Fruit fly (Drosophila melanogaster): ENCODE results near the gene TM9SF3.

Gene TM9SF3

DNA sequence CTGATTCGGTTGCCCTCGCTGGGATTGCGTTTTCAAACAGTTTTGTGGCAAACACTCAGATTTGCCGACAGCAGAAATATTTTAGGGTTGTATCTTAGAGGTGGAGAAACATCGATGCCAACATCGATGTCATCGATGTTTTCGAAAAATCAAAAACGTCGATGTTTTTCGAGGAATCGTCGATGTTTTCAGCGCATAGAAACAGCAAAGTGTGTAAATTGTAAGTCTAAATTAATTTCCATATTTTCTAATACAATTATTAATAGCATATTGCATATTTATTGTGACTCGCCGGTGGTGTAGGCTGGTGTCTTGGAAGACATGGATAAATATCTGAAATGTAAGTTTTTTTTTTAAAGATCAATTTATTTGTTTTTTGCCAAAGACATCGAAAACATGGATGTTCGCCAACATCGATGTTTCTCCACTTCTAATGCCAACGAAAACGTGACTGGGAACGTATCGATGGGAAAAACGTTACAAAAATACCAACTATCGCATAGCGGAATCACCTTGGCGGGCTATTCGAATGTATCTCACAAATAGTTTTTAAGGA, at the start of gene TM9SF3:
TM9SF3 (minus strand) TSS at position 120 of the 556 bp plus-strand sequence.
- TF ChIP-seq CG8301 (tag; optimal IDR thresholded peaks at IDR 0.05) (no peak), CG9948 (tag; optimal IDR thresholded peaks at IDR 0.05) (no peak), CG13204 (GFP tag; optimal IDR thresholded peaks at IDR 0.05) (no peak), Pif1B (GFP tag; optimal IDR thresholded peaks at IDR 0.05) (no peak), gl (tag; optimal IDR thresholded peaks at IDR 0.05) (no peak), Pif1A (GFP tag; optimal IDR thresholded peaks at IDR 0.05) (no peak), D1 (tag; optimal IDR thresholded peaks at IDR 0.05) (no peak), CG17806 (tag; optimal IDR thresholded peaks at IDR 0.05) (no peak), CG34367 (tag; optimal IDR thresholded peaks at IDR 0.05) (no peak), CG8159 (tag; optimal IDR thresholded peaks at IDR 0.05) (no peak), Ets98B (GFP tag; IDR thresholded peaks at IDR 0.05) (no peak), Snoo (tag; optimal IDR thresholded peaks at IDR 0.05) (no peak), CG32121 (GFP tag; IDR thresholded peaks at IDR 0.05) (no peak), EcR (GFP tag; optimal IDR thresholded peaks at IDR 0.05) (no peak), fd96Ca (GFP tag; IDR thresholded peaks at IDR 0.05) (no peak), CG15710 (tag; optimal IDR thresholded peaks at IDR 0.05) (no peak), CG12605 (GFP tag; IDR thresholded peaks at IDR 0.05) (no peak), CG14655 (GFP tag; optimal IDR thresholded peaks at IDR 0.05) (no peak), CG4496 (GFP tag; IDR thresholded peaks at IDR 0.05) (no peak)

dm6 chr3L:5643733-5644132, 40.0 kb upstream of the TM9SF3 start:
- no peak for TF ChIP-seq CG34367 (tag; optimal IDR thresholded peaks at IDR 0.05)

- no peak for TF ChIP-seq D1 (tag; optimal IDR thresholded peaks at IDR 0.05)
Observed at dm6 chr3L:5642837-5643236, 39.1 kb upstream of the TM9SF3 start.

DNA sequence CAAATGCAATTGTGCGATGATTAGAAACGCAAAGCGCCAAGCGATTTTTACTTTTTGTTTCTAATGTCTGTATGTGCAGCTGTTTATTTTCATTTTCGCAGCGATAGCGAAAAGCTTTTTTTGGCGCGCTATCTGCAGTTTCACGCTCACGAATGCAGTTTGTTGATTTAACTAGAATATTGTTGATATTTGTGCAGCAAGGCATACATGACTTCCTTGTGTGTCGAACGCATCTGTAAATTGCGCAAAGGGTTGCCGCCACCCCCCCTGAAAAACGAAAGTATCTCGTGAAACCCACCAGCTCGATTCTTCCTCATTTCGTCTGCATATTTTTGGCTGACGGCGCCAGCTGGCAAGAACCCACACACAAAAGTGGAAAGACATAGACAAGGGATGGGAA, 37.8 kb upstream of the TM9SF3 start:
- no peak for TF ChIP-seq CG8301 (tag; optimal IDR thresholded peaks at IDR 0.05)
- no peak for TF ChIP-seq CG15710 (tag; optimal IDR thresholded peaks at IDR 0.05)
- TF ChIP-seq CG9948 (tag; optimal IDR thresholded peaks at IDR 0.05), result no peak
- TF ChIP-seq Pif1A (GFP tag; optimal IDR thresholded peaks at IDR 0.05), result no peak
- no peak for TF ChIP-seq fd96Ca (GFP tag; IDR thresholded peaks at IDR 0.05)
- TF ChIP-seq CG8159 (tag; optimal IDR thresholded peaks at IDR 0.05), result no peak

- TF ChIP-seq CG10348 (GFP tag; IDR thresholded peaks at IDR 0.05) (no peak), CG17806 (tag; optimal IDR thresholded peaks at IDR 0.05) (no peak)
Observed at dm6 chr3L:5641120-5641519, 37.3 kb upstream of the TM9SF3 start.

- TF ChIP-seq fd96Ca (GFP tag; IDR thresholded peaks at IDR 0.05) (no peak), Ets98B (GFP tag; IDR thresholded peaks at IDR 0.05) (no peak), EcR (GFP tag; optimal IDR thresholded peaks at IDR 0.05) (no peak), Pif1B (GFP tag; optimal IDR thresholded peaks at IDR 0.05) (no peak), CG34367 (tag; optimal IDR thresholded peaks at IDR 0.05) (no peak), CG8159 (tag; optimal IDR thresholded peaks at IDR 0.05) (no peak), CG15710 (tag; optimal IDR thresholded peaks at IDR 0.05) (no peak), CG8301 (tag; optimal IDR thresholded peaks at IDR 0.05) (no peak), CG4496 (GFP tag; IDR thresholded peaks at IDR 0.05) (no peak), Pif1A (GFP tag; optimal IDR thresholded peaks at IDR 0.05) (no peak), CG13204 (GFP tag; optimal IDR thresholded peaks at IDR 0.05) (no peak), CG12605 (GFP tag; IDR thresholded peaks at IDR 0.05) (no peak), rn (GFP tag; IDR thresholded peaks at IDR 0.05) (no peak), CG14655 (GFP tag; optimal IDR thresholded peaks at IDR 0.05) (no peak), CG17806 (tag; optimal IDR thresholded peaks at IDR 0.05) (no peak)
Observed at dm6 chr3L:5640689-5641088, 36.9 kb upstream of the TM9SF3 start.

DNA sequence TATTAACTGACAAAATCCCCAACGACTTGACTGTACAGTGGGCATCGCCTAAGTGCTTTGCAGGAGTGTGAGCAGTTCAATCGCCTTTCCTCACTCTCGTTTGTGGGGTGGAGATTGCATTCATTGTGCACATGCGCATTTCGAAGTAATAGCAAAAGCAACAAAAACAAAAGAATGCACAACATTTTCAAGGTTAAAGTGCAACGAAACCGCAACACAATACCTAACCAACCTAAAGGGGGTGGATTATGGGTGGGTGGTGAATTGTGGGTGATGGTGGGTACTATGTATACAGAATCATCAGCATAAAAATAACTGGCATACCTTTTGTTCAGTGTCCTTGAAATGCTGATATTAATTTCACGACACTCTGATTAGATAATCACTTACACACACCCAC, 35.7 kb upstream of the TM9SF3 start:
- TF ChIP-seq D1 (tag; optimal IDR thresholded peaks at IDR 0.05), result no peak
- peak; percentile 85 for TF ChIP-seq EcR (GFP tag; optimal IDR thresholded peaks at IDR 0.05)
- TF ChIP-seq Snoo (tag; optimal IDR thresholded peaks at IDR 0.05), result no peak
- TF ChIP-seq CG12605 (GFP tag; IDR thresholded peaks at IDR 0.05), result no peak
- no peak for TF ChIP-seq CG4496 (GFP tag; IDR thresholded peaks at IDR 0.05)

DNA sequence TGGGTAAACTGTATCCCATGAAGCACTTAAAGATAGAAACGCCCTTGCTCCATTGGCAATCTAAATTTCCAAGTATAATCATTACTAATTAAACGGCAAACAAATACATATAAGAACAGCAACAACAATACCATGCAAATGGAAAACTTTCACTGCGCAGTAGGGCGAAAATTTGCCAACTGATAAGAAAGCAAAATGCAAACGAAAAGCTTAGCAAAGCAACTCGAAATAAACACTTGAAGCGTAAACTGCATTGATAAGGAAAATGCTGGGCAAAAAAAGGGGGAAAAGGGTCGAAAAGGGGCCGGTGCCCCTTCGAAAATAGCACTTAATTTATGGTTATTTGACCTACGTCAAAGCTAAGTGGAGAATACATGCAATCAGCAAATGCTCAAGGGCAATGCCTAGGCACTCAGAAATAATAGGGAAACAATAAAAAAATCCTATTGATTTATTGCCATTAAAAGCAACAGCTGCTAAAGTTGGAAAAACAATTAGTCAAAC, 34.8 kb upstream of the TM9SF3 start:
- TF ChIP-seq CG12605 (GFP tag; IDR thresholded peaks at IDR 0.05), result no peak
- TF ChIP-seq gl (tag; optimal IDR thresholded peaks at IDR 0.05), result no peak
- TF ChIP-seq fd96Ca (GFP tag; IDR thresholded peaks at IDR 0.05), result no peak
- TF ChIP-seq CG15710 (tag; optimal IDR thresholded peaks at IDR 0.05), result no peak
- no peak for TF ChIP-seq CG14655 (GFP tag; optimal IDR thresholded peaks at IDR 0.05)
- TF ChIP-seq Ets98B (GFP tag; IDR thresholded peaks at IDR 0.05), result no peak
- no peak for TF ChIP-seq CG34367 (tag; optimal IDR thresholded peaks at IDR 0.05)
- no peak for TF ChIP-seq Pif1B (GFP tag; optimal IDR thresholded peaks at IDR 0.05)
- no peak for TF ChIP-seq CG4496 (GFP tag; IDR thresholded peaks at IDR 0.05)
- no peak for TF ChIP-seq Pif1A (GFP tag; optimal IDR thresholded peaks at IDR 0.05)
- no peak for TF ChIP-seq CG8159 (tag; optimal IDR thresholded peaks at IDR 0.05)
- TF ChIP-seq CG13204 (GFP tag; optimal IDR thresholded peaks at IDR 0.05), result no peak
- TF ChIP-seq CG8301 (tag; optimal IDR thresholded peaks at IDR 0.05), result no peak
- TF ChIP-seq Snoo (tag; optimal IDR thresholded peaks at IDR 0.05), result no peak
- no peak for TF ChIP-seq rn (GFP tag; IDR thresholded peaks at IDR 0.05)
